Worm (Caenorhabditis elegans): Measurements from ENCODE around the gene C49G7.10.

Gene C49G7.10

ce11 chrV:4073455-4073854 is 31.6 kb upstream of the C49G7.10 start, which contains the start of gene otpl-2:
TSS of gene otpl-2 (plus strand) at chrV:4073755.
- no peak for TF ChIP-seq T23F11.4 (GFP tag; optimal IDR thresholded peaks at IDR 0.05)
- TF ChIP-seq zip-5 (tag; optimal IDR thresholded peaks at IDR 0.05): no peak
- TF ChIP-seq pat-9 (tag; optimal IDR thresholded peaks at IDR 0.05): no peak
- TF ChIP-seq sox-4 (tag; optimal IDR thresholded peaks at IDR 0.05): no peak
- TF ChIP-seq nhr-232 (tag; optimal IDR thresholded peaks at IDR 0.05): no peak
- TF ChIP-seq ahr-1 (tag; optimal IDR thresholded peaks at IDR 0.05): no peak
- no peak for TF ChIP-seq C08G9.2 (tag; optimal IDR thresholded peaks at IDR 0.05)
- TF ChIP-seq unc-86 (tag; optimal IDR thresholded peaks at IDR 0.05): no peak
- TF ChIP-seq gmeb-2 (tag; optimal IDR thresholded peaks at IDR 0.05): no peak
- TF ChIP-seq lim-6 (tag; optimal IDR thresholded peaks at IDR 0.05): no peak
- no peak for TF ChIP-seq lin-11 (tag; optimal IDR thresholded peaks at IDR 0.05)
- TF ChIP-seq ceh-34 (tag; optimal IDR thresholded peaks at IDR 0.05): no peak
- TF ChIP-seq hlh-6 (tag; optimal IDR thresholded peaks at IDR 0.05): no peak
- TF ChIP-seq ceh-6 (GFP tag; optimal IDR thresholded peaks at IDR 0.05): no peak
- TF ChIP-seq pros-1 (tag; optimal IDR thresholded peaks at IDR 0.05): no peak
- no peak for TF ChIP-seq K09A11.1 (tag; optimal IDR thresholded peaks at IDR 0.05; ENCODE audit: insufficient read depth)
- no peak for TF ChIP-seq K02D7.2 (tag; optimal IDR thresholded peaks at IDR 0.05)
- no peak for TF ChIP-seq ztf-16 (tag; optimal IDR thresholded peaks at IDR 0.05)
- TF ChIP-seq fkh-6 (tag; optimal IDR thresholded peaks at IDR 0.05): no peak

DNA sequence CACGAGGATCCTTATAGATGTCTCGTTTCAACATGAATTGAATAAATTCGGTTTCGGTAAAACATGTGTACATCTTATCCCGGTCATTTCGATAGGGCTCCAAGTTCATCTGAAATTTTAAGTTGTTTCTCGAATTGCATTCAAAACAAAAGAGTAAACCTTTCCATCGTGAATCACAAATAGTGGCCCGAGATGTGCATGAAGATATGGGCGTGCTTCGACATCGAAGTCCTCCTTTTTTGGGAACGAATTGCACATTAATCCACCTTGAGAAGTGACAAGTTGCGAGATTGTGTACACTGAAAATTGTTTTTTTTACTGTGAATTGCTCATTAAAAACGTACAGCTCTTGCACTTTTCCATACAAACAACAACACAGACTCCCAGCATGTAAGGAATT is 14.4 kb upstream of the C49G7.10 start:
- TF ChIP-seq K02D7.2 (tag; optimal IDR thresholded peaks at IDR 0.05): no peak
- TF ChIP-seq elt-2 (tag; optimal IDR thresholded peaks at IDR 0.05): no peak
- TF ChIP-seq npax-4 (tag; optimal IDR thresholded peaks at IDR 0.05): no peak
- no peak for TF ChIP-seq unc-3 (GFP tag; conservative IDR thresholded peaks at IDR 0.05)
- TF ChIP-seq unc-3 (tag; optimal IDR thresholded peaks at IDR 0.05): no peak
- no peak for TF ChIP-seq rnt-1 (tag; optimal IDR thresholded peaks at IDR 0.05)
- TF ChIP-seq ref-2 (tag; optimal IDR thresholded peaks at IDR 0.05): no peak
- TF ChIP-seq odd-2 (tag; optimal IDR thresholded peaks at IDR 0.05): no peak

DNA sequence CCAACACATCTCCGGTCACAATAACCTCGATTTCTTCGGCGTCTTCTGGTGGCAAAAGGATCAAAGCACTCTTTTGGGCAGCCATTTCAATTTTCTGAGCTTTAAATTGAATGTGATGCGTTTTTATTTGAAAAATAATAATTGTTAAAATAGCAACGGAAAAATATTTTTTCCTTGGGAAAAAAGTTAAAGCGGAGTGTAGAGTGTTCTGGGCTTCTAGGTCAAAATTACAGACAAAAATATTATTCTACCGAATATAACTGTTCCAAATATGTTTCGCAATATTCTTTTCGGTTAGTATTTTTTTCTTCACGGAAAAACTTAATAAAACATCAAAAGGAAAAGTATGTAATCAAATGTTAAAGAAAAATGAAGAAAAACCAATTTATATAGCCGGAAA is 13.2 kb upstream of the C49G7.10 start, which contains the start of gene djr-1.2:
djr-1.2 (minus strand) TSS at position 101 of the 400 bp plus-strand sequence.
- TF ChIP-seq nhr-232 (tag; optimal IDR thresholded peaks at IDR 0.05) (no peak), hlh-6 (tag; optimal IDR thresholded peaks at IDR 0.05) (no peak), ahr-1 (tag; optimal IDR thresholded peaks at IDR 0.05) (no peak), unc-86 (tag; optimal IDR thresholded peaks at IDR 0.05) (no peak)

DNA sequence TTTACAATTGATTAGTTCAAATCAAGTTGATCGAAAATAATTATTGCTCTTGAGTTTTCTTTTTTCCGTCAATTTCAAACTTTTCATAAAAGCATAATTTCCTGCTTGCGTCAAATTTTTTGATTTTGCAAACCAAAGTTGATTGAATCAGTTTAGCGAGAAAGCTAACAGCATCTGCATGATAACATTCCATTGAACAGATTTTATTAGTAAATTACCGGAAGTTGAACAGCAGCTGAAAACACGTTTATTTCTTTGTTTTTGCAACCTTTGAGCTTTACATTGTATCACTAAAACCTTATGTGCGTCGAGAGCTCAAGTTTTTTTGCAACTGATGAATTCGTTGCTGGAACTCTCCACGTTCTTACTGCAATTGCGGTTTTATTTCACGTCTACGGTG is 5.7 kb upstream of the C49G7.10 start, which contains the start of gene srh-169:
srh-169 (plus strand) TSS at position 301 of the 400 bp plus-strand sequence.
- no peak for TF ChIP-seq ttx-3 (tag; optimal IDR thresholded peaks at IDR 0.05)
- no peak for TF ChIP-seq ceh-18 (tag; optimal IDR thresholded peaks at IDR 0.05)
- TF ChIP-seq ceh-2 (tag; optimal IDR thresholded peaks at IDR 0.05): no peak
- no peak for TF ChIP-seq odd-2 (tag; optimal IDR thresholded peaks at IDR 0.05)
- TF ChIP-seq rnt-1 (tag; optimal IDR thresholded peaks at IDR 0.05): no peak
- no peak for TF ChIP-seq ztf-16 (tag; optimal IDR thresholded peaks at IDR 0.05)
- TF ChIP-seq che-1 (tag; optimal IDR thresholded peaks at IDR 0.05): no peak
- no peak for TF ChIP-seq fkh-6 (tag; optimal IDR thresholded peaks at IDR 0.05)
- TF ChIP-seq hlh-13 (GFP tag; optimal IDR thresholded peaks at IDR 0.05): no peak
- TF ChIP-seq K02D7.2 (tag; optimal IDR thresholded peaks at IDR 0.05): no peak
- no peak for TF ChIP-seq eyg-1 (tag; optimal IDR thresholded peaks at IDR 0.05)

- TF ChIP-seq ceh-48 (tag; optimal IDR thresholded peaks at IDR 0.05): no peak
- TF ChIP-seq hlh-13 (GFP tag; optimal IDR thresholded peaks at IDR 0.05): no peak
- TF ChIP-seq tbx-7 (tag; optimal IDR thresholded peaks at IDR 0.05): no peak
- TF ChIP-seq T23F11.4 (GFP tag; optimal IDR thresholded peaks at IDR 0.05): no peak
- TF ChIP-seq hlh-30 (tag; optimal IDR thresholded peaks at IDR 0.05; ENCODE audit: insufficient read depth): no peak
Measured at ce11 chrV:4046122-4046521, 4.3 kb upstream of the C49G7.10 start, which contains the start of gene phat-7. TSS of gene phat-7 (plus strand) at chrV:4046422.
